Worm (Caenorhabditis elegans) whole organism, L3 larva: ENCODE data around the gene nep-8.

ENCODE experiments used
- R02D3.7 ChIP-seq: fragments of 150-350 bp; optimal IDR thresholded peaks from 2 replicates; lab custom pipeline; 2014; ENCODE audit warnings: missing biosample characterization, missing genetic modification characterization
- ZK546.5 ChIP-seq: sonication (generic microtip); optimal IDR thresholded peaks from 2 replicates; lab custom pipeline; 2017; ENCODE audit warnings: missing biosample characterization, missing genetic modification characterization
- aly-2 ChIP-seq: fragments of 150-350 bp; optimal IDR thresholded peaks from 2 replicates; lab custom pipeline; 2014; ENCODE audit warnings: missing biosample characterization, missing genetic modification characterization
- ceh-16 ChIP-seq: sonication (generic microtip); optimal IDR thresholded peaks from 2 replicates; lab custom pipeline; 2017; ENCODE audit warnings: missing biosample characterization, missing genetic modification characterization
- ceh-28 ChIP-seq: fragments of 150-350 bp; optimal IDR thresholded peaks from 2 replicates; lab custom pipeline; 2014; ENCODE audit warnings: missing biosample characterization, missing genetic modification reagents, missing genetic modification characterization
- ceh-82 ChIP-seq: fragments of 150-350 bp; optimal IDR thresholded peaks from 2 replicates; lab custom pipeline; 2014; ENCODE audit warnings: missing biosample characterization, missing genetic modification characterization
- ceh-9 ChIP-seq: sonication (generic microtip); optimal IDR thresholded peaks from 2 replicates; lab custom pipeline; 2018; ENCODE audit warnings: missing biosample characterization, missing genetic modification characterization
- egl-27 ChIP-seq: sonication (generic microtip); optimal IDR thresholded peaks from 4 replicates; lab custom pipeline; 2017; ENCODE audit warnings: missing biosample characterization, missing genetic modification reagents, missing genetic modification characterization
- egl-5 ChIP-seq: fragments of 150-350 bp; optimal IDR thresholded peaks from 2 replicates; lab custom pipeline; 2017; ENCODE audit warnings: missing biosample characterization, missing genetic modification reagents, missing genetic modification characterization, inconsistent platforms
- elt-1 ChIP-seq: fragments of 150-350 bp; optimal IDR thresholded peaks from 2 replicates; lab custom pipeline; 2014; ENCODE audit warnings: missing biosample characterization, missing genetic modification characterization
- elt-3 ChIP-seq, 3 experiments: fragments of 150-350 bp in 1 of 3; sonication (generic microtip) in 2 of 3; optimal IDR thresholded peaks; 2 replicates in 2 of 3; 4 replicates in 1 of 3; lab custom pipeline; 2014 to 2017; ENCODE audit warnings: missing biosample characterization in 3 of 3, missing genetic modification characterization in 3 of 3
- eor-1 ChIP-seq, 2 experiments: fragments of 150-350 bp; optimal IDR thresholded peaks; 2 replicates each; lab custom pipeline; 2014 to 2018; ENCODE audit warnings: missing biosample characterization in 2 of 2, missing genetic modification characterization in 2 of 2
- fkh-10 ChIP-seq: sonication (generic microtip); optimal IDR thresholded peaks from 2 replicates; lab custom pipeline; 2017; ENCODE audit warnings: missing biosample characterization, missing genetic modification reagents, missing genetic modification characterization
- fos-1 ChIP-seq: fragments of 150-350 bp; optimal IDR thresholded peaks from 2 replicates; lab custom pipeline; 2014; ENCODE audit warnings: missing biosample characterization, missing genetic modification characterization
- hmg-11 ChIP-seq: sonication (generic microtip); optimal IDR thresholded peaks from 2 replicates; lab custom pipeline; 2016; ENCODE audit warnings: missing genetic modification characterization, missing compliant biosample characterization
- jun-1 ChIP-seq: fragments of 150-350 bp; optimal IDR thresholded peaks from 2 replicates; lab custom pipeline; 2014; ENCODE audit warnings: missing biosample characterization, missing genetic modification reagents, missing genetic modification characterization
- lin-15B ChIP-seq: fragments of 150-350 bp; optimal IDR thresholded peaks from 2 replicates; lab custom pipeline; 2014; ENCODE audit warnings: missing biosample characterization, missing genetic modification characterization
- lsy-12 ChIP-seq: sonication (generic microtip); optimal IDR thresholded peaks from 2 replicates; lab custom pipeline; 2016; ENCODE audit warnings: mild to moderate bottlenecking, missing genetic modification characterization, missing compliant biosample characterization
- mml-1 ChIP-seq: fragments of 150-350 bp; sonication (generic microtip); optimal IDR thresholded peaks from 3 replicates; lab custom pipeline; 2014; ENCODE audit warnings: missing biosample characterization, missing genetic modification characterization
- nfya-1 ChIP-seq: sonication (generic microtip); optimal IDR thresholded peaks from 2 replicates; lab custom pipeline; 2017; ENCODE audit warnings: missing genetic modification characterization, mild to moderate bottlenecking, missing compliant biosample characterization, antibody characterized with exemption, moderate library complexity; ENCODE audit not compliant: insufficient read depth
- nhr-11 ChIP-seq: fragments of 150-350 bp; optimal IDR thresholded peaks from 2 replicates; lab custom pipeline; 2014; ENCODE audit warnings: missing biosample characterization, missing genetic modification characterization
- nhr-12 ChIP-seq: fragments of 150-350 bp; optimal IDR thresholded peaks from 2 replicates; lab custom pipeline; 2014; ENCODE audit warnings: missing biosample characterization, missing genetic modification characterization
- nhr-237 ChIP-seq: fragments of 150-350 bp; optimal IDR thresholded peaks from 2 replicates; lab custom pipeline; 2014; ENCODE audit warnings: missing biosample characterization, missing genetic modification characterization
- nhr-25 ChIP-seq: sonication (generic microtip); optimal IDR thresholded peaks from 2 replicates; lab custom pipeline; 2017; ENCODE audit warnings: missing biosample characterization, missing genetic modification characterization
- nhr-43 ChIP-seq: sonication (generic microtip); optimal IDR thresholded peaks from 2 replicates; lab custom pipeline; 2016; ENCODE audit warnings: mild to moderate bottlenecking, missing genetic modification characterization, missing compliant biosample characterization; ENCODE audit not compliant: poor library complexity, severe bottlenecking
- nhr-67 ChIP-seq: fragments of 150-350 bp; optimal IDR thresholded peaks from 2 replicates; lab custom pipeline; 2014; ENCODE audit warnings: missing biosample characterization, missing genetic modification characterization
- nhr-76 ChIP-seq: fragments of 150-350 bp; sonication (generic microtip); optimal IDR thresholded peaks from 5 replicates; lab custom pipeline; 2014; ENCODE audit warnings: missing biosample characterization, missing genetic modification characterization
- nhr-77 ChIP-seq: fragments of 150-350 bp; optimal IDR thresholded peaks from 2 replicates; lab custom pipeline; 2014; ENCODE audit warnings: missing biosample characterization, missing genetic modification characterization
- pha-4 ChIP-seq: fragments of 150-350 bp; optimal IDR thresholded peaks from 2 replicates; lab custom pipeline; 2014; ENCODE audit warnings: missing biosample characterization, missing genetic modification reagents, missing genetic modification characterization
- pqm-1 ChIP-seq: fragments of 150-350 bp; optimal IDR thresholded peaks from 2 replicates; lab custom pipeline; 2017; ENCODE audit warnings: missing biosample characterization, missing genetic modification characterization, inconsistent platforms
- skn-1 ChIP-seq: fragments of 150-350 bp; optimal IDR thresholded peaks from 2 replicates; lab custom pipeline; 2014; ENCODE audit warnings: missing biosample characterization, missing genetic modification characterization
- snpc-4 ChIP-seq: fragments of 150-350 bp; optimal IDR thresholded peaks from 2 replicates; lab custom pipeline; 2014; ENCODE audit warnings: missing biosample characterization, missing genetic modification characterization
- unc-39 ChIP-seq: sonication (generic microtip); optimal IDR thresholded peaks from 4 replicates; lab custom pipeline; 2017; ENCODE audit warnings: missing biosample characterization, missing genetic modification characterization
- unc-62 ChIP-seq: fragments of 150-350 bp; sonication (generic microtip); optimal IDR thresholded peaks from 4 replicates; lab custom pipeline; 2014; ENCODE audit warnings: missing biosample characterization, missing genetic modification reagents, missing genetic modification characterization
- ztf-11 ChIP-seq: fragments of 150-350 bp; optimal IDR thresholded peaks from 2 replicates; lab custom pipeline; 2014; ENCODE audit warnings: missing biosample characterization, missing genetic modification characterization
- ztf-4 ChIP-seq: fragments of 150-350 bp; optimal IDR thresholded peaks from 2 replicates; lab custom pipeline; 2014; ENCODE audit warnings: missing biosample characterization, missing genetic modification characterization

Gene nep-8

ce11 chrII:3444280-3444679 is 40.6 kb downstream of the nep-8 start, which contains the start of gene C16C8.4:
C16C8.4 (minus strand) TSS chrII:3444380.
- TF ChIP-seq snpc-4 (tag; lab: Kevin White, UChicago) (no peak), lsy-12 (tag; lab: Kevin White, UChicago) (no peak), ZK546.5 (tag; lab: Kevin White, UChicago) (no peak), nhr-43 (tag; lab: Kevin White, UChicago) (no peak), nhr-67 (no peak)

ce11 chrII:3445285-3445806 is 41.7 kb downstream of the nep-8 start, which contains the start of the genes C16C8.5 and C16C8.16:
C16C8.5 (minus strand) TSS chrII:3445385.
C16C8.16 (plus strand) TSS chrII:3445756.
- TF ChIP-seq ztf-11 (tag; lab: Kevin White, UChicago) (no peak), ceh-9 (tag; lab: Kevin White, UChicago) (no peak), nhr-11 (no peak), nfya-1 (tag; lab: Kevin White, UChicago) (no peak), nhr-77 (tag; lab: Kevin White, UChicago) (no peak), egl-27 (tag; lab: Kevin White, UChicago) (no peak)

ce11 chrII:3446647-3447046 is 43.0 kb downstream of the nep-8 start, which contains the start of the genes C16C8.20 and gldi-6:
C16C8.20 (plus strand) TSS chrII:3446947.
gldi-6 (plus strand) TSS chrII:3446947.
- TF ChIP-seq R02D3.7 (no peak), eor-1 (tag; optimal IDR thresholded peaks at IDR 0.05; lab: Kevin White, UChicago) (no peak), nhr-237 (tag; lab: Kevin White, UChicago) (no peak), ztf-11 (tag; lab: Kevin White, UChicago) (no peak), jun-1 (tag; lab: Kevin White, UChicago) (no peak), ztf-4 (no peak), egl-27 (tag; lab: Kevin White, UChicago) (no peak), lsy-12 (tag; lab: Kevin White, UChicago) (no peak), elt-1 (tag; lab: Kevin White, UChicago) (no peak), ceh-82 (tag; lab: Kevin White, UChicago) (no peak), aly-2 (tag; lab: Kevin White, UChicago) (no peak), ceh-28 (tag; lab: Kevin White, UChicago) (no peak)

ce11 chrII:3447906-3448305 is 44.3 kb downstream of the nep-8 start, which contains the start of gene C16C8.21:
C16C8.21 (plus strand) TSS chrII:3448206.
- TF ChIP-seq unc-62 (GFP tag; lab: Kevin White, UChicago) (no peak), elt-1 (tag; lab: Kevin White, UChicago) (no peak), skn-1 (tag; lab: Kevin White, UChicago) (no peak), nhr-11 (no peak), lin-15B (tag; lab: Kevin White, UChicago) (no peak), lsy-12 (tag; lab: Kevin White, UChicago) (no peak), egl-5 (no peak), ztf-11 (tag; lab: Kevin White, UChicago) (no peak), R02D3.7 (no peak), ceh-9 (tag; lab: Kevin White, UChicago) (no peak), ceh-28 (tag; lab: Kevin White, UChicago) (no peak), nhr-77 (tag; lab: Kevin White, UChicago) (no peak), nhr-12 (no peak), nhr-25 (tag; lab: Kevin White, UChicago) (no peak), fos-1 (no peak), ceh-16 (tag; lab: Kevin White, UChicago) (no peak), jun-1 (tag; lab: Kevin White, UChicago) (no peak), nfya-1 (tag; lab: Kevin White, UChicago) (no peak), snpc-4 (tag; lab: Kevin White, UChicago) (no peak)

ce11 chrII:3448776-3449280 is 45.2 kb downstream of the nep-8 start, which contains the start of gene C16C8.25:
C16C8.25 (plus strand) TSS chrII:3449230.
- TF ChIP-seq R02D3.7 = no peak
- TF ChIP-seq elt-3 (tag; optimal IDR thresholded peaks at IDR 0.05; lab: Kevin White, UChicago) = no peak
- no peak for TF ChIP-seq nhr-67
- no peak for TF ChIP-seq unc-39 (tag; lab: Kevin White, UChicago)
- no peak for TF ChIP-seq nhr-12
- no peak for TF ChIP-seq fos-1
- no peak for TF ChIP-seq snpc-4 (tag; lab: Kevin White, UChicago)
- no peak for TF ChIP-seq mml-1 (tag; lab: Kevin White, UChicago)
- TF ChIP-seq ztf-11 (tag; lab: Kevin White, UChicago) = no peak
- TF ChIP-seq pqm-1 (tag; lab: Kevin White, UChicago) = no peak
- no peak for TF ChIP-seq nhr-76 (tag; lab: Kevin White, UChicago)
- no peak for TF ChIP-seq lsy-12 (tag; lab: Kevin White, UChicago)
- no peak for TF ChIP-seq skn-1 (tag; lab: Kevin White, UChicago)
- no peak for TF ChIP-seq hmg-11 (tag; lab: Kevin White, UChicago)
- no peak for TF ChIP-seq fkh-10 (GFP tag; lab: Kevin White, UChicago)
- no peak for TF ChIP-seq pha-4 (tag; lab: Kevin White, UChicago)
- TF ChIP-seq egl-5 = no peak
- TF ChIP-seq nhr-25 (tag; lab: Kevin White, UChicago) = no peak
- TF ChIP-seq jun-1 (tag; lab: Kevin White, UChicago) = no peak
- TF ChIP-seq aly-2 (tag; lab: Kevin White, UChicago) = no peak
